Worm (Caenorhabditis elegans): ENCODE data around the gene C14H10.3.

DNA sequence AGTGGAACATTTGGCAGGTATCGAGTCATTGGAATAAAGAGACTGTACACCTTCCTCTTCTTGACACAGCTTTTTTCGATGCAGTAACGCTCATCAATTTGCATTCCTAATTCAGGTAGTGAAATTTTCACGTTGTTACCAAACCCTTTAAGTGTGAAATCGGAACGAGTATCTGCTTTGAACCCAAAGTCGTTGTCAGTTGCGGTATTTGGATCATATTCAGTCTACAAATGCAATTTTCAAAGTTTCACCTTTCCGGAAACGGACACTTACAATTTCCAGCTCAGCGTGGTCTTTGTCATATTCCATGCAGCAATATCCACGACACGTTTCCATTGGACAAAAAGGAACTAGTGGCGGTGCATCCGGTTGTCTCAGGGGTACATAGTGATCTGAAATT, 45.3 kb downstream of the C14H10.3 start:
- TF ChIP-seq ama-1 (optimal IDR thresholded peaks at IDR 0.05) (no peak), pqm-1 (tag; optimal IDR thresholded peaks at IDR 0.05) (no peak), nhr-76 (tag; optimal IDR thresholded peaks at IDR 0.05) (no peak)
